Fruit fly (Drosophila melanogaster) whole organism, pupa: Measurements from ENCODE around the gene CG6283.

Source experiments
- CG34367 ChIP-seq: fragments of 200-800 bp; sonication (Bioruptor generic); optimal IDR thresholded peaks from 2 replicates; lab custom pipeline; 2018; ENCODE audit warnings: missing biosample characterization, mild to moderate bottlenecking, missing genetic modification characterization
- CG8301 ChIP-seq: fragments of 200-800 bp; sonication (Bioruptor generic); optimal IDR thresholded peaks from 2 replicates; lab custom pipeline; 2018; ENCODE audit warnings: missing biosample characterization, mild to moderate bottlenecking, missing genetic modification characterization
- CG9948 ChIP-seq: fragments of 200-800 bp; sonication (Bioruptor generic); optimal IDR thresholded peaks from 2 replicates; lab custom pipeline; 2018; ENCODE audit warnings: missing biosample characterization, mild to moderate bottlenecking, missing genetic modification characterization, moderate library complexity
- D1 ChIP-seq: fragments of 200-800 bp; sonication (Bioruptor generic); optimal IDR thresholded peaks from 2 replicates; lab custom pipeline; 2018; ENCODE audit warnings: missing biosample characterization, mild to moderate bottlenecking, missing genetic modification characterization, moderate library complexity
- EcR ChIP-seq: fragments of 200-800 bp; sonication (Bioruptor generic); optimal IDR thresholded peaks from 3 replicates; lab custom pipeline; 2019; ENCODE audit warnings: missing biosample characterization, missing genetic modification characterization, mild to moderate bottlenecking, moderate library complexity, missing genetic modification reagents
- Snoo ChIP-seq: fragments of 200-800 bp; sonication (Bioruptor generic); optimal IDR thresholded peaks from 3 replicates; lab custom pipeline; 2017; ENCODE audit warnings: missing biosample characterization, mild to moderate bottlenecking, missing genetic modification characterization, inconsistent platforms

DNA sequence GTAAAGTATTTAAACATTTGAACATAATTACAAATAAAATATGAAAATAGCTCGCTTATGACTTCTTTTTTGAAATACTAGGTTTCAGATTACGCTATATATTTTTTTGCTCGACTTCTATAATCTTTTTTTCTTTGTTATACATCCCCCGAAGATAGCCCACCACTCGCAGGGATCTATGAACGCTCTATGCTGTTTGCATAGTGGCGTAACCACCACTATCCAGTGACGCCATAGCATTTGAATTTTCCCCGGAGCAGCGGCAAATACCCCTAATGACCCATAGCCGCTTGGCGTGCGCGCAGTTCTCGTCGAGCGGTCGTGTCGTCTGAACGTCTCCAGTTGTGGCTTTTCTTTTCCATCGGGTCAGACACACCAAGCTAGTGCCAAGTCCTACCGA lies 42.9 kb downstream of the CG6283 start, which contains the start of the genes CG14253 and CG46313:
- no peak for TF ChIP-seq CG9948
- TF ChIP-seq Snoo (tag; lab: Kevin White, UChicago): no peak
- TF ChIP-seq D1 (tag; lab: Kevin White, UChicago): no peak
- no peak for TF ChIP-seq CG34367 (tag; lab: Kevin White, UChicago)
- no peak for TF ChIP-seq EcR
- TF ChIP-seq CG8301 (tag; lab: Kevin White, UChicago): no peak
